Fruit fly (Drosophila melanogaster) whole organism, embryonic: Measurements from ENCODE around the gene Atpalpha.

Experiments
- Asciz ChIP-seq: fragments of 200-800 bp; sonication (Bioruptor generic); optimal IDR thresholded peaks from 2 replicates; lab custom pipeline; 2017; ENCODE audit warnings: missing biosample characterization, mild to moderate bottlenecking, missing genetic modification characterization, missing genetic modification reagents
- Atf3 ChIP-seq: fragments of 200-800 bp; sonication (Bioruptor generic); optimal IDR thresholded peaks from 3 replicates; lab custom pipeline; 2016; ENCODE audit warnings: missing biosample characterization, missing genetic modification characterization
- CG10209 ChIP-seq: fragments of 200-800 bp; sonication (Bioruptor generic); optimal IDR thresholded peaks from 3 replicates; lab custom pipeline; 2017; ENCODE audit warnings: missing biosample characterization, mild to moderate bottlenecking, missing genetic modification characterization, missing genetic modification reagents
- CG1024 ChIP-seq: fragments of 200-800 bp; sonication (Bioruptor generic); IDR thresholded peaks from 2 replicates; pipeline ENCODE4 v1.3.6; 2022; ENCODE audit warnings: missing biosample characterization, missing genetic modification characterization
- CG10321 ChIP-seq: fragments of 200-800 bp; sonication (Bioruptor generic); IDR thresholded peaks from 2 replicates; pipeline ENCODE4 v1.3.6; 2022; ENCODE audit warnings: missing biosample characterization, missing genetic modification characterization
- CG12104 ChIP-seq: fragments of 200-800 bp; sonication (Bioruptor generic); optimal IDR thresholded peaks from 3 replicates; lab custom pipeline; 2016; ENCODE audit warnings: missing biosample characterization, missing genetic modification characterization
- CG12299 ChIP-seq: fragments of 200-800 bp; sonication (Bioruptor generic); optimal IDR thresholded peaks from 2 replicates; lab custom pipeline; 2018; ENCODE audit warnings: missing biosample characterization, mild to moderate bottlenecking, missing genetic modification characterization
- CG1233 ChIP-seq: fragments of 200-800 bp; sonication (Bioruptor generic); optimal IDR thresholded peaks from 4 replicates; lab custom pipeline; 2018; ENCODE audit warnings: missing biosample characterization, mild to moderate bottlenecking, missing genetic modification characterization
- CG14710 ChIP-seq: fragments of 200-800 bp; sonication (Bioruptor generic); optimal IDR thresholded peaks from 3 replicates; lab custom pipeline; 2019; ENCODE audit warnings: missing biosample characterization, mild to moderate bottlenecking, missing genetic modification characterization, moderate library complexity
- CG14860 ChIP-seq: fragments of 200-800 bp; sonication (Bioruptor generic); IDR thresholded peaks from 3 replicates; pipeline ENCODE4 v1.3.6; 2022; ENCODE audit warnings: missing biosample characterization, missing genetic modification characterization; ENCODE audit not compliant: partially characterized antibody
- CG15269 ChIP-seq: fragments of 200-800 bp; sonication (Bioruptor generic); optimal IDR thresholded peaks from 2 replicates; lab custom pipeline; 2018; ENCODE audit warnings: missing biosample characterization, mild to moderate bottlenecking, missing genetic modification characterization, moderate library complexity
- CG1529 ChIP-seq: fragments of 200-800 bp; sonication (Bioruptor generic); optimal IDR thresholded peaks from 3 replicates; lab custom pipeline; 2018; ENCODE audit warnings: missing biosample characterization, missing genetic modification characterization
- CG1647 ChIP-seq: fragments of 200-800 bp; sonication (Bioruptor generic); optimal IDR thresholded peaks from 3 replicates; lab custom pipeline; 2016; ENCODE audit warnings: missing biosample characterization, missing genetic modification characterization
- CG16863 ChIP-seq: fragments of 200-800 bp; sonication (Bioruptor generic); optimal IDR thresholded peaks from 3 replicates; lab custom pipeline; 2016; ENCODE audit warnings: missing biosample characterization, missing genetic modification characterization
- CG18262 ChIP-seq: fragments of 200-800 bp; optimal IDR thresholded peaks from 3 replicates; lab custom pipeline; 2019; ENCODE audit warnings: missing biosample characterization, mild to moderate bottlenecking, missing genetic modification characterization, moderate library complexity
- CG31388 ChIP-seq: fragments of 200-800 bp; sonication (Bioruptor generic); optimal IDR thresholded peaks from 2 replicates; lab custom pipeline; 2016; ENCODE audit warnings: missing biosample characterization, missing genetic modification characterization
- CG3163 ChIP-seq: fragments of 200-800 bp; sonication (Bioruptor generic); optimal IDR thresholded peaks from 3 replicates; lab custom pipeline; 2016; ENCODE audit warnings: missing biosample characterization, missing genetic modification characterization
- CG34224 ChIP-seq: fragments of 200-800 bp; sonication (Bioruptor generic); IDR thresholded peaks from 3 replicates; pipeline ENCODE4 v1.3.6; 2022; ENCODE audit warnings: missing biosample characterization, missing genetic modification characterization; ENCODE audit not compliant: partially characterized antibody
- CG7357 ChIP-seq: fragments of 200-800 bp; sonication (Bioruptor generic); IDR thresholded peaks from 3 replicates; pipeline ENCODE4 v1.3.6; 2022; ENCODE audit warnings: missing biosample characterization, missing genetic modification characterization
- CG7745 ChIP-seq: fragments of 200-800 bp; sonication (Bioruptor generic); optimal IDR thresholded peaks from 2 replicates; lab custom pipeline; 2018; ENCODE audit warnings: missing biosample characterization, mild to moderate bottlenecking, missing genetic modification characterization, moderate library complexity
- CG8089 ChIP-seq: fragments of 200-800 bp; sonication (Bioruptor generic); optimal IDR thresholded peaks from 3 replicates; lab custom pipeline; 2016; ENCODE audit warnings: missing biosample characterization, missing genetic modification characterization
- CG9817 ChIP-seq: fragments of 200-800 bp; sonication (Bioruptor generic); optimal IDR thresholded peaks from 2 replicates; lab custom pipeline; 2018; ENCODE audit warnings: missing biosample characterization, mild to moderate bottlenecking, missing genetic modification characterization, moderate library complexity
- Dad ChIP-seq: fragments of 200-800 bp; sonication (Bioruptor generic); optimal IDR thresholded peaks from 3 replicates; lab custom pipeline; 2016; ENCODE audit warnings: missing biosample characterization, missing genetic modification characterization
- Deaf1 ChIP-seq: fragments of 200-800 bp; optimal IDR thresholded peaks from 3 replicates; lab custom pipeline; 2019; ENCODE audit warnings: missing biosample characterization, mild to moderate bottlenecking, missing genetic modification characterization, moderate library complexity
- Dip2 ChIP-seq: fragments of 200-800 bp; sonication (Bioruptor generic); IDR thresholded peaks from 2 replicates; pipeline ENCODE4 v1.3.6; 2022; ENCODE audit warnings: missing biosample characterization, missing genetic modification characterization
- Dll ChIP-seq: fragments of 200-800 bp; sonication (Bioruptor generic); IDR thresholded peaks from 4 replicates; pipeline ENCODE4 v1.3.6; 2022; ENCODE audit warnings: missing biosample characterization, missing genetic modification characterization; ENCODE audit not compliant: partially characterized antibody
- Doc2 ChIP-seq: fragments of 200-800 bp; sonication (Bioruptor generic); IDR thresholded peaks from 2 replicates; pipeline ENCODE4 v1.3.6; 2022; ENCODE audit warnings: missing biosample characterization, missing genetic modification characterization
- Dp ChIP-seq: fragments of 200-800 bp; sonication (Bioruptor generic); optimal IDR thresholded peaks from 2 replicates; lab custom pipeline; 2018; ENCODE audit warnings: missing biosample characterization, mild to moderate bottlenecking, missing genetic modification characterization, moderate library complexity
- Fer3 ChIP-seq: fragments of 200-800 bp; sonication (Bioruptor generic); optimal IDR thresholded peaks from 2 replicates; lab custom pipeline; 2018; ENCODE audit warnings: missing biosample characterization, mild to moderate bottlenecking, missing genetic modification characterization, moderate library complexity
- Mes4 ChIP-seq: fragments of 200-800 bp; sonication (Bioruptor generic); optimal IDR thresholded peaks from 2 replicates; lab custom pipeline; 2016; ENCODE audit warnings: missing biosample characterization, missing genetic modification characterization
- ash1 ChIP-seq: fragments of 200-800 bp; sonication (Bioruptor generic); optimal IDR thresholded peaks from 2 replicates; lab custom pipeline; 2018; ENCODE audit warnings: missing biosample characterization, mild to moderate bottlenecking, missing genetic modification characterization
- cato ChIP-seq: fragments of 200-800 bp; sonication (Bioruptor generic); optimal IDR thresholded peaks from 2 replicates; lab custom pipeline; 2016; ENCODE audit warnings: missing biosample characterization, missing genetic modification characterization, borderline replicate concordance
- chinmo ChIP-seq: fragments of 200-800 bp; sonication (Bioruptor generic); IDR thresholded peaks from 4 replicates; pipeline ENCODE4 v1.3.6; 2022; ENCODE audit warnings: missing biosample characterization, missing genetic modification characterization; ENCODE audit not compliant: partially characterized antibody
- crol ChIP-seq: fragments of 200-800 bp; sonication (Bioruptor generic); IDR thresholded peaks from 2 replicates; pipeline ENCODE4 v1.3.6; 2022; ENCODE audit warnings: missing biosample characterization, missing genetic modification characterization
- dimm ChIP-seq: fragments of 200-800 bp; sonication (Bioruptor generic); IDR thresholded peaks from 2 replicates; pipeline ENCODE4 v1.3.6; 2022; ENCODE audit warnings: missing biosample characterization, missing genetic modification characterization
- en ChIP-seq: fragments of 200-800 bp; sonication (Bioruptor generic); optimal IDR thresholded peaks from 2 replicates; lab custom pipeline; 2016; ENCODE audit warnings: missing biosample characterization, missing genetic modification characterization
- esg ChIP-seq: fragments of 200-800 bp; sonication (Bioruptor generic); conservative IDR thresholded peaks from 2 replicates; pipeline ENCODE4 v1.3.6; 2022; ENCODE audit warnings: missing biosample characterization, missing genetic modification characterization
- her ChIP-seq: fragments of 200-800 bp; sonication (Bioruptor generic); optimal IDR thresholded peaks from 2 replicates; lab custom pipeline; 2016; ENCODE audit warnings: missing biosample characterization, missing genetic modification characterization
- insv ChIP-seq, 2 experiments: fragments of 200-800 bp; sonication (Bioruptor generic); optimal IDR thresholded peaks; 3 replicates each; lab custom pipeline; 2016 to 2018; ENCODE audit warnings: missing biosample characterization in 2 of 2, missing genetic modification characterization in 2 of 2
- lov ChIP-seq, 2 experiments: fragments of 200-800 bp in 1 of 2; fragments of >200 bp in 1 of 2; sonication (Bioruptor generic) in 1 of 2; IDR thresholded peaks in 1 of 2; optimal IDR thresholded peaks in 1 of 2; 2 replicates in 1 of 2; 3 replicates in 1 of 2; pipeline versions ENCODE4 v1.3.6 to Lab custom; 2017 to 2022; ENCODE audit warnings: missing biosample characterization in 1 of 2, missing genetic modification characterization in 1 of 2
- luna ChIP-seq: fragments of 200-800 bp; sonication (Bioruptor generic); optimal IDR thresholded peaks from 2 replicates; lab custom pipeline; 2016; ENCODE audit warnings: missing biosample characterization, missing genetic modification characterization
- mam ChIP-seq: fragments of 200-800 bp; sonication (Bioruptor generic); optimal IDR thresholded peaks from 3 replicates; lab custom pipeline; 2016; ENCODE audit warnings: missing biosample characterization, missing genetic modification characterization
- nerfin-1 ChIP-seq: fragments of 200-800 bp; sonication (Bioruptor generic); optimal IDR thresholded peaks from 3 replicates; lab custom pipeline; 2019; ENCODE audit warnings: missing biosample characterization, mild to moderate bottlenecking, missing genetic modification characterization, moderate library complexity
- sob ChIP-seq: fragments of 200-800 bp; sonication (Bioruptor generic); IDR thresholded peaks from 2 replicates; pipeline ENCODE4 v1.3.6; 2022; ENCODE audit warnings: missing biosample characterization, missing genetic modification characterization
- ssp ChIP-seq: fragments of 200-800 bp; sonication (Bioruptor generic); IDR thresholded peaks from 2 replicates; pipeline ENCODE4 v1.3.6; 2022; ENCODE audit warnings: missing biosample characterization, missing genetic modification characterization
- tin ChIP-seq: fragments of 200-800 bp; sonication (Bioruptor generic); optimal IDR thresholded peaks from 3 replicates; lab custom pipeline; 2016; ENCODE audit warnings: missing biosample characterization, missing genetic modification characterization
- tio ChIP-seq: fragments of 200-800 bp; sonication (Bioruptor generic); optimal IDR thresholded peaks from 2 replicates; lab custom pipeline; 2017; ENCODE audit warnings: missing biosample characterization, missing genetic modification characterization, inconsistent platforms

Gene Atpalpha

dm6 chr3R:20956875-20957874 is 8.7 kb downstream of the Atpalpha start (continued):
- TF ChIP-seq en = peak; percentile 53
- TF ChIP-seq CG9817 = peak; percentile 83
- peak; percentile 56 for TF ChIP-seq CG8089 (GFP tag; lab: Kevin White, UChicago)
- peak; percentile 95 for TF ChIP-seq tio
- peak; percentile 14; the same call in 1 of the 2 replicates for TF ChIP-seq CG10321
- peak; percentile 37 for TF ChIP-seq CG3163 (GFP tag; lab: Kevin White, UChicago)
- no peak for TF ChIP-seq Dip2
- peak; percentile 32; the same call in 1 of the 2 replicates for TF ChIP-seq ssp (GFP tag; lab: Robert Waterston, UW)
- TF ChIP-seq lov (optimal IDR thresholded peaks at IDR 0.05; lab: Kevin White, UChicago) = no peak
- TF ChIP-seq lov (GFP tag; IDR thresholded peaks at IDR 0.05; lab: Robert Waterston, UW) = no peak
- TF ChIP-seq Mes4 (GFP tag; lab: Kevin White, UChicago) = peak; percentile 38
- TF ChIP-seq chinmo (GFP tag; lab: Robert Waterston, UW) = peak; percentile 84; the same call in 3 of the 4 replicates
- TF ChIP-seq CG14710 (tag; lab: Kevin White, UChicago) = peak; percentile 84
- TF ChIP-seq CG15269 (tag; lab: Kevin White, UChicago) = peak; percentile 89
- TF ChIP-seq CG12104 (GFP tag; lab: Kevin White, UChicago) = peak; percentile 95
- TF ChIP-seq mam (GFP tag; lab: Kevin White, UChicago) = peak; percentile 85
- no peak for TF ChIP-seq ash1 (GFP tag; lab: Kevin White, UChicago)
- TF ChIP-seq her (GFP tag; lab: Kevin White, UChicago) = peak; percentile 60
- peak; percentile 81 for TF ChIP-seq tin (GFP tag; lab: Kevin White, UChicago)
- 0 out of 2 replicates have a peak, but pooled peaks have one; percentile 51 for TF ChIP-seq sob (GFP tag; lab: Robert Waterston, UW)
- TF ChIP-seq CG18262 (tag; lab: Kevin White, UChicago) = peak; percentile 93
- TF ChIP-seq CG1529 (GFP tag; lab: Kevin White, UChicago) = peak; percentile 82
- peak; percentile 64 for TF ChIP-seq esg (GFP tag; lab: Robert Waterston, UW)
- TF ChIP-seq CG7357 (GFP tag; lab: Robert Waterston, UW) = peak; percentile 69; the same call in 1 of the 3 replicates
- peak; percentile 80 for TF ChIP-seq Deaf1 (tag; lab: Kevin White, UChicago)
- TF ChIP-seq nerfin-1 (tag; lab: Kevin White, UChicago) = peak; percentile 83
- peak; percentile 68 for TF ChIP-seq CG12299 (tag; lab: Kevin White, UChicago)
- TF ChIP-seq Asciz = peak; percentile 76
- TF ChIP-seq Fer3 = peak; percentile 80
- TF ChIP-seq cato = peak; percentile 76
- peak; percentile 90 for TF ChIP-seq CG10209 (GFP tag; lab: Kevin White, UChicago)
- peak; percentile 100 for TF ChIP-seq crol (GFP tag; lab: Robert Waterston, UW)
- no peak for TF ChIP-seq Doc2
- TF ChIP-seq CG1647 (GFP tag; lab: Kevin White, UChicago) = peak; percentile 78
- TF ChIP-seq Dad = peak; percentile 84
- no peak for TF ChIP-seq CG14860 (GFP tag; lab: Robert Waterston, UW)
- TF ChIP-seq CG7745 (tag; lab: Kevin White, UChicago) = no peak
- peak; percentile 93 for TF ChIP-seq CG1233 (GFP tag; lab: Kevin White, UChicago)
- peak; percentile 2 for TF ChIP-seq CG31388 (GFP tag; lab: Kevin White, UChicago)
- no peak for TF ChIP-seq dimm (GFP tag; lab: Robert Waterston, UW)
- peak; percentile 39 for TF ChIP-seq luna
- TF ChIP-seq CG34224 = peak; percentile 28; the same call in 1 of the 3 replicates
- no peak for TF ChIP-seq Dll (GFP tag; lab: Robert Waterston, UW)
- TF ChIP-seq Dp (GFP tag; lab: Kevin White, UChicago) = no peak
- peak in 1 of 2 experiments; percentile 72 for TF ChIP-seq insv (GFP tag; optimal IDR thresholded peaks at IDR 0.05; lab: Kevin White, UChicago)
- TF ChIP-seq CG1024 = no peak
- peak; percentile 78 for TF ChIP-seq CG16863 (GFP tag; lab: Kevin White, UChicago)
- peak; percentile 39 for TF ChIP-seq Atf3
